Worm (Caenorhabditis elegans) whole organism, dauer: Measurements from ENCODE around the gene npr-5.

Experiments used
- unc-62 ChIP-seq: sonication (generic microtip); optimal IDR thresholded peaks from 2 replicates; lab custom pipeline; 2017; ENCODE audit warnings: missing biosample characterization, missing genetic modification reagents, missing genetic modification characterization

Gene npr-5

DNA sequence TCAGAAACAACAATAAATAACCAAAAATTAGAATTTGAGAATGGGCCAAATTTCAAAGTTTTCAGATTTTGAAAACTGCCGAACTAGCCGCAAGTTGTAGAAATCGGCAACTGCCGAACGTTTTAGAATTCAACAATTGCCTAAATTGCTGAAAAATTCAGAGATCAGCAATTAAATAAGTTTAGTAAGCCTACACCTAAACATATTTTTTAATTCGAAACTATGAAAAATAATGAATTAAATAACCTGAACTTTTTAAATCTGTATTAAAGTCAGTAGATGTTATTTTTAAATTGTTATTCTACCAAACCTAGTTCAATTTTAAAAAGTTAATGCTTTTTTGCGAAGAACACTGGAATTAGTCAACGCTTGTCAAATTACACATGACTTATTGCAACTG lies 22.8 kb downstream of the npr-5 start, which contains the start of gene nhr-204:
TSS of gene nhr-204 (minus strand) at position 101 of the 400 bp plus-strand sequence.
- TF ChIP-seq unc-62 (GFP tag; lab: Kevin White, UChicago), result no peak

ce11 chrV:254591-254990 lies 26.9 kb downstream of the npr-5 start, which contains the start of gene str-121:
str-121 (minus strand) TSS chrV:254691.
- no peak for TF ChIP-seq unc-62 (GFP tag; lab: Kevin White, UChicago)

- no peak for TF ChIP-seq unc-62 (GFP tag; lab: Kevin White, UChicago)
Measured at ce11 chrV:251652-252051, 29.9 kb downstream of the npr-5 start, which contains the start of gene oac-39. oac-39 (minus strand) TSS chrV:251752.

- no peak for TF ChIP-seq unc-62 (GFP tag; lab: Kevin White, UChicago)
Measured at ce11 chrV:248636-249035, 32.9 kb downstream of the npr-5 start.

ce11 chrV:247576-247975 lies 33.9 kb downstream of the npr-5 start:
- TF ChIP-seq unc-62 (GFP tag; lab: Kevin White, UChicago), result no peak

- TF ChIP-seq unc-62 (GFP tag; lab: Kevin White, UChicago), result no peak
Measured at ce11 chrV:246097-246496, 35.4 kb downstream of the npr-5 start, which contains the start of gene kin-34. kin-34 (minus strand) TSS chrV:246197.

- no peak for TF ChIP-seq unc-62 (GFP tag; lab: Kevin White, UChicago)
Measured at ce11 chrV:242518-242917, 39.0 kb downstream of the npr-5 start, which contains the start of gene R02C2.7. R02C2.7 (minus strand) TSS chrV:242618.

DNA sequence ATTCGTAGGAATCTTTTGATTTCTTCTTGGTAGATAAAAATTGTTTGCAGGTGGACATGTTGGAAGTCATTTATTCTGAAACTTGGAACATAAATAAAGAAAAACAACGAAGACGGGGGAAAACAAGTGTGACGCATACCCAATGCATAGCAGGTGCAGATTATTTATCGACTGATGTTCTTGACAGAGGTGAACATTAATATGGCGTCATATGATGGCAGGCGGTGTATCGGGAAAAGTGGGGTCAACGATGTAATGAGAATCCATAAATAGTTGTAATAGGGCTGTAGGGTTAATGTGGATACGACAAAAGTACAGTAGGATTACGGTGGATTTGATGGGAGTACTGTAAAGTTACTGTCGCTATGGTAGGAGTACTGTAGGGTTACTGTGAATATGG lies 41.2 kb downstream of the npr-5 start, which contains the start of gene txt-2:
TSS of gene txt-2 (minus strand) at position 214 of the 400 bp plus-strand sequence.
- no peak for TF ChIP-seq unc-62 (GFP tag; lab: Kevin White, UChicago)

DNA sequence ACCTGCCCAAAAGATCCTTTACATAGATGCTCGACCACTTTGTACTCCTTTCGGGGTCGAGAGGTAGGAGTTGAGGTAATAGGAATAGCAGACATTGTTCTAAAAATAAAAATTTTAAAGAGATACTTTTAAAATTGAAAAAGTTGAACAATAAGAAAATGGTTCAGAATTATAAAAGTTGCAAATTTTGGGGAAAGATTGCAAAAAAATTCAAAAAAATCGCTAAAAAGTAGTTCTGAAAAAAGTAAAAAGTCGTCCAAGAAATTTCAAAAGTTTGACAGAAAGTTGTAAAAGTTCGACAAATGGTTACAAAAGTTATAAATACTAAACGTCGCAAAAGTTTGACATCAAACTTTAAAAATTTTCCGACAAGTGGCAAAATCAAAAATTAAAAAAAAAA lies 43.4 kb downstream of the npr-5 start, which contains the start of gene R02C2.1:
TSS of gene R02C2.1 (minus strand) at position 101 of the 400 bp plus-strand sequence.
- TF ChIP-seq unc-62 (GFP tag; lab: Kevin White, UChicago), result no peak

DNA sequence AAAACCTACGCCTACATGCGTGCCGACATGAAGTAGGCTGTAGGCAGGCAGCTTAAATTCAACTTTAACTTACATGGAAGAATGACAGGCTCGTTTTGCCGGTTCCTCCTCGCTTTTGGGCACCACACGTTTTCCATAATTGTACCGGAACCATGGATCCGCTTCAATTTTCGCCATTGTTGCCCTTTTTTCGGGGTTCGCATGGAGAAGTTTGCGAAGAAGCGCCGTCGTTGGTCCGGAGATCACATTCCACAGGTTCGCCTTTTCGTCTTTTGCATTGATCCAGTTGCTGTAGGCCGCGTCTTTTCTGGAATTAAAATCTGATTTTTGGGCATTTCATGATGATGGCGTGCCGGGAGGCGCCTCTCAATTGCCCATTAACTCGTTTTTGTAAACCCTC lies 44.5 kb downstream of the npr-5 start:
- TF ChIP-seq unc-62 (GFP tag; lab: Kevin White, UChicago), result no peak

ce11 chrV:234572-234971 lies 46.9 kb downstream of the npr-5 start, which contains the start of gene kin-33:
kin-33 (minus strand) TSS chrV:234672.
- TF ChIP-seq unc-62 (GFP tag; lab: Kevin White, UChicago), result no peak
